Worm (Caenorhabditis elegans): ENCODE data around the gene C44B11.4.

Gene C44B11.4

DNA sequence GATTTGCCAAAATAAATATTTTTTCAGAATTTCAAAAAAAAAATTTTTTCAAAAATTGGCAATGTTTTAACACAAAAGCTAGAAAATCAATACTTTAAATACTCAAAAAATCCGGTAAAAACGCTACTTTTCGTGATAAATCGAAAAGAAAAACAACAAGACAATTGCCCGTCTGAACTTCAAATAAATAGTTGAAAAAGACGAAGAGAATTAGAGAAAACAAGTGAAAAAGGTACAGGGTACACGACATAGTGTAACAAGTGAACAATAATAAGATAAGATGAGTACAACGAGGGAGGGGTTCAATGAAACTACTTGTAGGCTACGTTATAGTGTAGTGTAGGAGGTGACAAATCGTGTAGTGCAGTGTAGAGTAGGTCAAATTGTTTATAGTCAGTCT is 39.0 kb downstream of the C44B11.4 start:
- TF ChIP-seq T22C8.4 (GFP tag; IDR thresholded peaks at IDR 0.05): no peak
- no peak for TF ChIP-seq med-1 (GFP tag; optimal IDR thresholded peaks at IDR 0.05; ENCODE audit: insufficient read depth)
- no peak for TF ChIP-seq ref-1 (GFP tag; conservative IDR thresholded peaks at IDR 0.05)
- no peak for TF ChIP-seq flt-1 (GFP tag; IDR thresholded peaks at IDR 0.05)

DNA sequence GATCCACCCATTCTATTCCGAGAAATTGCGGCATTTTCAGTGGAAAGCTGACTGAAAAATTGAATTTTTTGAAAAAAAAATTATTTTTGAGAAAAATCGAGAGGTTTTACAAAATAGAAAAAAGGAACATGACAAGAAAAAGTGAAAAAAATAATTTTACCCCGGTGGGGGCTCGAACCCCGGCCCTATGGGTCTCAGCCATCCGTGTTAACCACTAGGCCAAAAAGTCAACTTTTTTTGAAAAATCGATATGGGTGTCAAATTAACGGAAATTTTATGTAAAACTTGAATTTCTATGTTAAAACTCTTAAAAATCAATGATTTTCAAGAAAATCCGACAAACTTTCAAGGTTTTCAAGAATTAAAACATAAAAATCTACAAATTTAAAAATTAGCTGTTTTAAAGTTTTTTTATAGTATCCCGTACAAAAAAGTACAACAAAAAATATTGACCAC is 39.6 kb downstream of the C44B11.4 start, which contains the start of gene Y53G8B.2:
Y53G8B.2 (minus strand) TSS at position 51 of the 456 bp plus-strand sequence.
- TF ChIP-seq ztf-23 (GFP tag; IDR thresholded peaks at IDR 0.05) (no peak), tab-1 (GFP tag; IDR thresholded peaks at IDR 0.05) (no peak), flt-1 (GFP tag; IDR thresholded peaks at IDR 0.05) (no peak), cog-1 (tag; optimal IDR thresholded peaks at IDR 0.05) (no peak), ref-1 (GFP tag; conservative IDR thresholded peaks at IDR 0.05) (no peak), T22C8.4 (GFP tag; IDR thresholded peaks at IDR 0.05) (no peak), ztf-29 (GFP tag; IDR thresholded peaks at IDR 0.05) (no peak), med-1 (GFP tag; optimal IDR thresholded peaks at IDR 0.05; ENCODE audit: insufficient read depth) (no peak), klf-2 (GFP tag; conservative IDR thresholded peaks at IDR 0.05) (no peak)

DNA sequence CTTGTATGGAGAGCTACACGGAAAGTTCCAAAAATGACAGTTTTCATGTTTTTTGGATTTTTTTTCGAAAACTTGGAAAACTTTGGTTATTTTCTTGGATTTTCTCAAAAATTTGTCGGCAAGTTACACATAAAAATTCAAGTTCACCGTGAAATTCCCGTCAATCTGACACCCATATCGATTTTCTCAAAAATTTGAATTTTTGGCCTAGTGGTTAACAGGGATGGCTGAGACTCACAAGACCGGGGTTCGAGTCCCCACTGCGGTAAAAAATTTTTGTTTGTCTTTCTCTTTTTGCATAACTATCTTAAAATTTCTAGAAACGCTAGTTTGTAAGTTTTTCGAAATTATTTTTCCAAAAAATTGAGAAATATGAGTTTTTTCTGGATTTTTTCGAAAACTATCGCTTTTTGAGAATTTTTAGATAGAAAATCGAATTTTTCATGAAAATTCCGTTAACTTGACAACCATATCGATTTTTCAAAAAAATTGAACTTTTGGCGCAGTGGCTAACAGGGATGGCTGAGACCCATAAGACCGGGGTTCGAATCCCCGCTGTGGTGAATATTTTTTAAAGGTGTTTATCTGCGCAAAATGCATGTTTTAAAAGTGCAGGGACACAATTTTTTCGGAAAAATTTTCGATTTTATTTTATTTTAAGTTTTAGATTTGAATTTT is 42.8 kb downstream of the C44B11.4 start:
- TF ChIP-seq tab-1 (GFP tag; IDR thresholded peaks at IDR 0.05): no peak
- no peak for TF ChIP-seq cog-1 (tag; optimal IDR thresholded peaks at IDR 0.05)
- no peak for TF ChIP-seq ztf-23 (GFP tag; IDR thresholded peaks at IDR 0.05)
- no peak for TF ChIP-seq ref-1 (GFP tag; conservative IDR thresholded peaks at IDR 0.05)
- TF ChIP-seq ztf-29 (GFP tag; IDR thresholded peaks at IDR 0.05): no peak
- no peak for TF ChIP-seq T22C8.4 (GFP tag; IDR thresholded peaks at IDR 0.05)
- no peak for TF ChIP-seq med-1 (GFP tag; optimal IDR thresholded peaks at IDR 0.05; ENCODE audit: insufficient read depth)
- no peak for TF ChIP-seq klf-2 (GFP tag; conservative IDR thresholded peaks at IDR 0.05)
- no peak for TF ChIP-seq flt-1 (GFP tag; IDR thresholded peaks at IDR 0.05)

DNA sequence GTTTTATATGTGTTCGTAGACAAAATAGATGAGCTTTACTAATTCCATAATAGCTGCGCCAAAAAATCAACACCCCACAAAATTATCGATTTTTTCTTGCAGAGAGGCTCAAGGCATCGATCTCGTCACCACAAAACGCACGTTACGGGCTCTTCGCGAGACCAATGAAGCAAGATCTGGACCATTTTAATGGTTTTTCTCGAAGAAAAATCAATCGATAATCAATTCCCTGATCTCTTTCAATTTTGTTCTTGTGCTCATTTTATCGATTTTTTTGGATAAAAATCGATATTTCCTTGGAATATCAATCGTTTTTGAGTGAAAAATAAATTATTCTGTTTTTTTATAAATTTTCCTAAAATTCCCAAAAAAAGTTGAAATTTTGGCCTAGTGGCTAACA is 43.4 kb downstream of the C44B11.4 start:
- TF ChIP-seq flt-1 (GFP tag; IDR thresholded peaks at IDR 0.05): no peak
- TF ChIP-seq T22C8.4 (GFP tag; IDR thresholded peaks at IDR 0.05): peak; percentile 83
- no peak for TF ChIP-seq ref-1 (GFP tag; conservative IDR thresholded peaks at IDR 0.05)

DNA sequence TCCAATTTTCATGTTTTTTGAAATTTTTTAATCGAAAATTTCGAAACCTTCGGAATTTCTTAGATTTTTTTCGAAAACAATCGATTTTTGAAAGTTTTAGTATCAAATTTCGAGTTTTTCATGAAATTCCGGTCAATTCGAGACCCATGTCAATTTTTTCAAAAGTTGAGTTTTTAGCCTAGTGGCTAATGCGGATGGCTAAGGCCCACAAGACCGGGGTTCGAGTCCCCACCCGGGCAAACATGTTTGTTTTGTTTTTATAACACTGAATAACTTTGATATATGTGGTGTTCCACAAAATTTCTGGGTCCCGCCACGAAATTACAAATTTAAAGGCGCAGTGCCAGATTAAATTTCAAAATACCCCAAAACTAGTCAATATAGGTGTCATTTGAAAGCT is 44.1 kb downstream of the C44B11.4 start:
- TF ChIP-seq T22C8.4 (GFP tag; IDR thresholded peaks at IDR 0.05) (no peak), tab-1 (GFP tag; IDR thresholded peaks at IDR 0.05) (no peak), flt-1 (GFP tag; IDR thresholded peaks at IDR 0.05) (no peak), ztf-23 (GFP tag; IDR thresholded peaks at IDR 0.05) (no peak), ref-1 (GFP tag; conservative IDR thresholded peaks at IDR 0.05) (no peak), klf-2 (GFP tag; conservative IDR thresholded peaks at IDR 0.05) (no peak), ztf-29 (GFP tag; IDR thresholded peaks at IDR 0.05) (no peak), med-1 (GFP tag; optimal IDR thresholded peaks at IDR 0.05; ENCODE audit: insufficient read depth) (no peak), cog-1 (tag; optimal IDR thresholded peaks at IDR 0.05) (no peak)

DNA sequence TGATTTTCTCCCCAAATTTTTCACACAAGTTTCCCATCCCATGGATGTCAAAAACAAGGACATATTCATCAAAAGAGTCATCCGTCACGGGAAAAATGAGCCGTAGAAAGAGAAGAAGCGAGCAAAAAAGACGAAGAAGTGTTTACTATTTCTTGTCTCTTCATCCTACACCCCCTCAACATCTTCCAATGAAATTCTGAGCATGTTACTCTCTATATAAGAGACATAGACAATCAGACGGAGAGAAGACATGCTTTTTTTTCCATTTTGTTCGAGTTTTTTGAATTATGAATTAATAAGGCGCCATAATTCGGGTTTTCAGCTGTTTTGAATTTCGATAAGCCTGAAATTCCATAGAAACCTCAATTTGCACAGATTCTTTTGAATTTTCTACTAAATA is 47.5 kb downstream of the C44B11.4 start:
- no peak for TF ChIP-seq klf-2 (GFP tag; conservative IDR thresholded peaks at IDR 0.05)

DNA sequence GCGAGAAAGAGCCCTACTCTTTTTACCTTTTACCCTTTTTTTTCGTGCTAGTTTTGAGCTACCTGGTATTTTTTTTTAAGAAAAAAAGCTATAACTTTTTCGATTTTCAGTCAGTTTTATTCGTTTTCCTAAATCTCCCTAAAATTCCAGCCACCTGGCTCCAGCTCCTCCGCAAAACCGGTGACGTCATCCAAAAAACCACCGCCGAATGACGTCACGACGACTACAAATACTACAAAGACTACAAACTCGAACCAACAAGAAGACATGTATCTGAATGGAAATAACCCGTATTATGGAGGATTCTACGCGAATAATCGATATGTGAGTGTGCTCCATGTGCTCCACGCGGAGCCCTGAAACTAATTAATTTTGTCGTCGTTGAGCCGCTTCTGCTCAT is 48.9 kb downstream of the C44B11.4 start:
- TF ChIP-seq tab-1 (GFP tag; IDR thresholded peaks at IDR 0.05) (no peak), T22C8.4 (GFP tag; IDR thresholded peaks at IDR 0.05) (no peak), cog-1 (tag; optimal IDR thresholded peaks at IDR 0.05) (no peak), ref-1 (GFP tag; conservative IDR thresholded peaks at IDR 0.05) (no peak), ztf-23 (GFP tag; IDR thresholded peaks at IDR 0.05) (no peak), klf-2 (GFP tag; conservative IDR thresholded peaks at IDR 0.05) (no peak), flt-1 (GFP tag; IDR thresholded peaks at IDR 0.05) (no peak), med-1 (GFP tag; optimal IDR thresholded peaks at IDR 0.05; ENCODE audit: insufficient read depth) (no peak), ztf-29 (GFP tag; IDR thresholded peaks at IDR 0.05) (no peak)
